Worm (Caenorhabditis elegans) whole organism, midembryonic: ENCODE data around the gene cyp-32B1.

Experiments
- T22C8.4 ChIP-seq: fragments of 200-800 bp; sonication (Bioruptor generic); IDR thresholded peaks from 2 replicates; pipeline ENCODE4 v1.3.6; 2022; ENCODE audit warnings: missing genetic modification characterization, missing compliant biosample characterization
- cog-1 ChIP-seq: sonication (generic microtip); optimal IDR thresholded peaks from 2 replicates; lab custom pipeline; 2016; ENCODE audit warnings: missing genetic modification characterization, missing compliant biosample characterization
- flt-1 ChIP-seq: fragments of 200-800 bp; sonication (Bioruptor generic); IDR thresholded peaks from 2 replicates; pipeline ENCODE4 v1.3.6; 2022; ENCODE audit warnings: missing genetic modification characterization, missing compliant biosample characterization
- klf-2 ChIP-seq: fragments of 200-800 bp; sonication (Bioruptor generic); conservative IDR thresholded peaks from 2 replicates; pipeline ENCODE4 v1.3.6; 2022; ENCODE audit warnings: missing genetic modification reagents, missing genetic modification characterization, missing compliant biosample characterization
- med-1 ChIP-seq: sonication (generic microtip); optimal IDR thresholded peaks from 2 replicates; lab custom pipeline; 2017; ENCODE audit warnings: missing genetic modification characterization, mild to moderate bottlenecking, missing compliant biosample characterization, antibody characterized with exemption, missing genetic modification reagents; ENCODE audit not compliant: insufficient read depth
- ref-1 ChIP-seq: fragments of 200-800 bp; sonication (Bioruptor generic); conservative IDR thresholded peaks from 2 replicates; pipeline ENCODE4 v1.3.6; 2022; ENCODE audit warnings: missing genetic modification reagents, missing genetic modification characterization, missing compliant biosample characterization
- tab-1 ChIP-seq: fragments of 200-800 bp; sonication (Bioruptor generic); IDR thresholded peaks from 2 replicates; pipeline ENCODE4 v1.3.6; 2022; ENCODE audit warnings: missing genetic modification characterization, missing compliant biosample characterization
- ztf-23 ChIP-seq: fragments of 200-800 bp; sonication (Bioruptor generic); IDR thresholded peaks from 2 replicates; pipeline ENCODE4 v1.3.6; 2022; ENCODE audit warnings: missing genetic modification reagents, missing genetic modification characterization, missing compliant biosample characterization
- ztf-29 ChIP-seq: fragments of 200-800 bp; sonication (Bioruptor generic); IDR thresholded peaks from 2 replicates; pipeline ENCODE4 v1.3.6; 2022; ENCODE audit warnings: missing genetic modification reagents, missing genetic modification characterization, missing compliant biosample characterization

cyp-32B1 gene

ce11 chrV:2181738-2182137 lies 19.5 kb downstream of the cyp-32B1 start, which contains the start of gene srbc-16:
Gene srbc-16 (plus strand): TSS chrV:2182038.
- TF ChIP-seq flt-1 (GFP tag; lab: Robert Waterston, UW) = no peak
- TF ChIP-seq tab-1 (GFP tag; lab: Robert Waterston, UW) = no peak
- TF ChIP-seq ztf-23 (GFP tag; lab: Robert Waterston, UW) = no peak
- TF ChIP-seq cog-1 (tag; lab: Kevin White, UChicago) = no peak
- TF ChIP-seq ztf-29 (GFP tag; lab: Robert Waterston, UW) = no peak
- no peak for TF ChIP-seq klf-2 (GFP tag; lab: Robert Waterston, UW)
- no peak for TF ChIP-seq T22C8.4
- no peak for TF ChIP-seq med-1 (GFP tag; lab: Kevin White, UChicago)
- TF ChIP-seq ref-1 (GFP tag; lab: Robert Waterston, UW) = no peak

ce11 chrV:2179214-2179613 lies 22.0 kb downstream of the cyp-32B1 start, which contains the start of gene cyp-33C1:
Gene cyp-33C1 (plus strand): TSS chrV:2179514.
- TF ChIP-seq T22C8.4 (no peak), ztf-23 (GFP tag; lab: Robert Waterston, UW) (no peak), flt-1 (GFP tag; lab: Robert Waterston, UW) (no peak), klf-2 (GFP tag; lab: Robert Waterston, UW) (no peak), ztf-29 (GFP tag; lab: Robert Waterston, UW) (no peak), tab-1 (GFP tag; lab: Robert Waterston, UW) (no peak), med-1 (GFP tag; lab: Kevin White, UChicago) (no peak), cog-1 (tag; lab: Kevin White, UChicago) (no peak), ref-1 (GFP tag; lab: Robert Waterston, UW) (no peak)

- TF ChIP-seq med-1 (GFP tag; lab: Kevin White, UChicago) (no peak), T22C8.4 (no peak), klf-2 (GFP tag; lab: Robert Waterston, UW) (no peak)
Observed at ce11 chrV:2177307-2177764, 23.9 kb downstream of the cyp-32B1 start, which contains the start of gene srbc-17. Gene srbc-17 (plus strand): TSS chrV:2177714.

ce11 chrV:2175242-2175641 lies 26.0 kb downstream of the cyp-32B1 start, which contains the start of gene C45H4.18:
Gene C45H4.18 (plus strand): TSS chrV:2175542.
- no peak for TF ChIP-seq tab-1 (GFP tag; lab: Robert Waterston, UW)
- no peak for TF ChIP-seq ref-1 (GFP tag; lab: Robert Waterston, UW)
- TF ChIP-seq klf-2 (GFP tag; lab: Robert Waterston, UW) = no peak
- TF ChIP-seq T22C8.4 = no peak
- TF ChIP-seq ztf-23 (GFP tag; lab: Robert Waterston, UW) = no peak
- no peak for TF ChIP-seq flt-1 (GFP tag; lab: Robert Waterston, UW)
- TF ChIP-seq cog-1 (tag; lab: Kevin White, UChicago) = no peak
- no peak for TF ChIP-seq med-1 (GFP tag; lab: Kevin White, UChicago)
- no peak for TF ChIP-seq ztf-29 (GFP tag; lab: Robert Waterston, UW)

ce11 chrV:2174465-2174864 lies 26.8 kb downstream of the cyp-32B1 start:
- TF ChIP-seq T22C8.4 (no peak), klf-2 (GFP tag; lab: Robert Waterston, UW) (no peak), tab-1 (GFP tag; lab: Robert Waterston, UW) (no peak), ztf-29 (GFP tag; lab: Robert Waterston, UW) (no peak), cog-1 (tag; lab: Kevin White, UChicago) (no peak), med-1 (GFP tag; lab: Kevin White, UChicago) (no peak), ref-1 (GFP tag; lab: Robert Waterston, UW) (no peak), flt-1 (GFP tag; lab: Robert Waterston, UW) (no peak), ztf-23 (GFP tag; lab: Robert Waterston, UW) (no peak)

- TF ChIP-seq med-1 (GFP tag; lab: Kevin White, UChicago) = no peak
- no peak for TF ChIP-seq klf-2 (GFP tag; lab: Robert Waterston, UW)
- no peak for TF ChIP-seq ztf-23 (GFP tag; lab: Robert Waterston, UW)
- TF ChIP-seq ztf-29 (GFP tag; lab: Robert Waterston, UW) = no peak
Observed at ce11 chrV:2166679-2167078, 34.5 kb downstream of the cyp-32B1 start, which contains the start of gene srbc-19. Gene srbc-19 (minus strand): TSS chrV:2166779.

ce11 chrV:2163735-2164134 lies 37.5 kb downstream of the cyp-32B1 start, which contains the start of gene str-255:
Gene str-255 (minus strand): TSS chrV:2163835.
- TF ChIP-seq flt-1 (GFP tag; lab: Robert Waterston, UW) (no peak), tab-1 (GFP tag; lab: Robert Waterston, UW) (no peak), ref-1 (GFP tag; lab: Robert Waterston, UW) (no peak), cog-1 (tag; lab: Kevin White, UChicago) (no peak), ztf-29 (GFP tag; lab: Robert Waterston, UW) (no peak), klf-2 (GFP tag; lab: Robert Waterston, UW) (no peak), ztf-23 (GFP tag; lab: Robert Waterston, UW) (no peak), med-1 (GFP tag; lab: Kevin White, UChicago) (no peak), T22C8.4 (no peak)

- TF ChIP-seq med-1 (GFP tag; lab: Kevin White, UChicago) (no peak), ztf-23 (GFP tag; lab: Robert Waterston, UW) (no peak), klf-2 (GFP tag; lab: Robert Waterston, UW) (no peak), tab-1 (GFP tag; lab: Robert Waterston, UW) (no peak), ref-1 (GFP tag; lab: Robert Waterston, UW) (no peak), cog-1 (tag; lab: Kevin White, UChicago) (no peak), flt-1 (GFP tag; lab: Robert Waterston, UW) (no peak)
Observed at ce11 chrV:2159331-2159730, 41.9 kb downstream of the cyp-32B1 start, which contains the start of gene C45H4.14. Gene C45H4.14 (minus strand): TSS chrV:2159431.

ce11 chrV:2156830-2157229 lies 44.4 kb downstream of the cyp-32B1 start, which contains the start of gene srbc-22:
Gene srbc-22 (plus strand): TSS chrV:2157130.
- TF ChIP-seq med-1 (GFP tag; lab: Kevin White, UChicago) (no peak), T22C8.4 (no peak), ztf-29 (GFP tag; lab: Robert Waterston, UW) (no peak), ref-1 (GFP tag; lab: Robert Waterston, UW) (no peak), klf-2 (GFP tag; lab: Robert Waterston, UW) (no peak), cog-1 (tag; lab: Kevin White, UChicago) (no peak), flt-1 (GFP tag; lab: Robert Waterston, UW) (no peak), tab-1 (GFP tag; lab: Robert Waterston, UW) (no peak), ztf-23 (GFP tag; lab: Robert Waterston, UW) (no peak)
